Worm (Caenorhabditis elegans): Measurements from ENCODE around the gene spk-1.

spk-1 gene

DNA sequence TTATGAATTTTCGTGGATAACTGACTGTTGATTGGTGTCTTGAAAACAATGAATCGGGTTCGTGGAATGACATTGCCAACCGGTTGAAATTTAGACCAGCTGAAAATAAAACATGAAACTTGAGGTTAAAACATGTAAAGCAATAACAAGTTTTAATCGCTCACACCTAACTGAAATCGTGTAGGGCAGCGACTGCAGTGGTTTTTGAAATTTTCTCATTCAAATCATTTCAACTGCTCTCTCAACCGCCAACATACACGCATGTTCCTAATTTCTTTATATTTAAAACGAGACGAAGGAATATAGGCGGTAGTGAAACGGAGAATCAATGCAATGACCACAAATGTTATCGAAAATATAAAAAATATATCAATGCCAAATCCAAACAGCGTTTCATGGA is 13.6 kb upstream of the spk-1 start (continued):
- TF ChIP-seq athp-1 (tag; optimal IDR thresholded peaks at IDR 0.05), result no peak
- no peak for TF ChIP-seq ets-4 (GFP tag; optimal IDR thresholded peaks at IDR 0.05)
- peak; percentile 57; the same call in 1 of the 2 replicates for TF ChIP-seq lin-26 (GFP tag; IDR thresholded peaks at IDR 0.05)
- TF ChIP-seq hsf-1 (GFP tag; IDR thresholded peaks at IDR 0.05), result 0 out of 2 replicates have a peak, but pooled peaks have one; percentile 34
- no peak for TF ChIP-seq B0261.1 (tag; optimal IDR thresholded peaks at IDR 0.05)
- TF ChIP-seq F55B11.4 (tag; optimal IDR thresholded peaks at IDR 0.05; ENCODE audit: borderline replicate concordance, insufficient read depth), result no peak
- TF ChIP-seq die-1 (tag; optimal IDR thresholded peaks at IDR 0.05), result no peak
- TF ChIP-seq sdz-38 (tag; optimal IDR thresholded peaks at IDR 0.05), result no peak
- no peak for TF ChIP-seq ztf-22 (GFP tag; optimal IDR thresholded peaks at IDR 0.05)
- TF ChIP-seq ceh-100 (GFP tag; IDR thresholded peaks at IDR 0.05), result no peak
- TF ChIP-seq tbx-9 (tag; optimal IDR thresholded peaks at IDR 0.05; ENCODE audit: borderline replicate concordance), result no peak
- no peak for TF ChIP-seq Y79H2A.3 (GFP tag; conservative IDR thresholded peaks at IDR 0.05)
- no peak for TF ChIP-seq fkh-3 (tag; optimal IDR thresholded peaks at IDR 0.05)
- TF ChIP-seq pha-4 (tag; optimal IDR thresholded peaks at IDR 0.05), result no peak
- TF ChIP-seq lag-1 (GFP tag; IDR thresholded peaks at IDR 0.05), result no peak

DNA sequence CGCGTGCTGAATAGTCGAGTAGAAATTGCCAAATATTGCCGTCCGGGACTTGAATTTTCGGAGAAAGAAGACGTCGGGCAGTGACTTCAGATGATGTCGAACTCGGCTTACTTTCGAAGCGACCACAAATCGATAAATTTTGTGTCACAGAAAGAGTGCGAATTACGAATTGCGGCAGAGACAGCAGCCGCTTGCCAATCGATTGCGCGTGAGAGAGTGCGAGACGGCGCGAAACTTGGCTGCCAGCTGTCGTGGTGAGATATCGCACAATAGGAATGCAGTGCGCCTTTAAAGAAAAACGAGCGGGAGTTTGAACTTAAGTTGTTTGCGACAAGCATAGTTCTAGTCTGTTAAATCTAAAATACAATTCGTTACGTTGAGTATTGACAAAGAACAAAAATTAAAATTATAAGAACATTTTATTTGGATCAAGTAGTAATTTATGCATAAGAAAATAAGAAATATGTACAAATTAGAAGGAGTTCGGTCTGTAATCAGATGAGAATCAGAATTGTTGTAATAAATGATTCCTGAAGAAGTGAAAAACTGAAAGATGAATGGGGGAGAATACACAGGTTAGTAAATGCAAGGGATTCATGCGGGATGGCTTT is 12.9 kb upstream of the spk-1 start, which contains the start of gene pir-2:
pir-2 (minus strand) TSS at position 218 of the 611 bp plus-strand sequence.
- TF ChIP-seq tlf-1 (GFP tag; optimal IDR thresholded peaks at IDR 0.05) (no peak), nfya-1 (tag; optimal IDR thresholded peaks at IDR 0.05; ENCODE audit: borderline replicate concordance, insufficient read depth) (no peak), rpc-1 (optimal IDR thresholded peaks at IDR 0.05) (no peak), rpc-1 (tag; optimal IDR thresholded peaks at IDR 0.05) (no peak), hlh-26 (GFP tag; conservative IDR thresholded peaks at IDR 0.05) (no peak), hmg-1.2 (GFP tag; IDR thresholded peaks at IDR 0.05) (peak; percentile 57), C17E4.6 (GFP tag; IDR thresholded peaks at IDR 0.05) (0 out of 2 replicates have a peak, but pooled peaks have one; percentile 10), sea-2 (GFP tag; IDR thresholded peaks at IDR 0.05) (no peak), ztf-28 (GFP tag; IDR thresholded peaks at IDR 0.05) (0 out of 2 replicates have a peak, but pooled peaks have one; percentile 52), hsf-1 (GFP tag; IDR thresholded peaks at IDR 0.05) (no peak), bed-1 (GFP tag; IDR thresholded peaks at IDR 0.05) (no peak), somi-1 (GFP tag; optimal IDR thresholded peaks at IDR 0.05) (no peak), Y67H2A.10 (GFP tag; conservative IDR thresholded peaks at IDR 0.05) (no peak; the same call in 1 of the 2 replicates), ztf-26 (tag; optimal IDR thresholded peaks at IDR 0.05) (no peak), ceh-58 (GFP tag; IDR thresholded peaks at IDR 0.05) (no peak), K12H6.12 (tag; optimal IDR thresholded peaks at IDR 0.05) (peak; percentile 40), let-526 (GFP tag; IDR thresholded peaks at IDR 0.05) (no peak), madf-6 (GFP tag; IDR thresholded peaks at IDR 0.05) (peak; percentile 85), F10E7.11 (tag; optimal IDR thresholded peaks at IDR 0.05) (no peak), ets-4 (GFP tag; optimal IDR thresholded peaks at IDR 0.05) (no peak), athp-1 (tag; optimal IDR thresholded peaks at IDR 0.05) (peak; percentile 52), F57C9.4 (tag; optimal IDR thresholded peaks at IDR 0.05) (no peak), F52B5.7 (tag; optimal IDR thresholded peaks at IDR 0.05) (no peak), repo-1 (tag; optimal IDR thresholded peaks at IDR 0.05) (no peak), Y79H2A.3 (GFP tag; conservative IDR thresholded peaks at IDR 0.05) (no peak), F22D6.2 (tag; optimal IDR thresholded peaks at IDR 0.05) (no peak), rcor-1 (GFP tag; IDR thresholded peaks at IDR 0.05) (peak; percentile 43; the same call in 1 of the 2 replicates), F55B11.4 (tag; optimal IDR thresholded peaks at IDR 0.05; ENCODE audit: borderline replicate concordance, insufficient read depth) (no peak), Y56A3A.18 (GFP tag; IDR thresholded peaks at IDR 0.05) (no peak), F23B12.7 (tag; optimal IDR thresholded peaks at IDR 0.05; ENCODE audit: insufficient read depth) (peak; percentile 23), xnd-1 (tag; optimal IDR thresholded peaks at IDR 0.05) (no peak), lag-1 (GFP tag; IDR thresholded peaks at IDR 0.05) (no peak), ceh-40 (GFP tag; IDR thresholded peaks at IDR 0.05) (no peak), ztf-3 (GFP tag; optimal IDR thresholded peaks at IDR 0.05) (no peak), C06A6.2 (GFP tag; conservative IDR thresholded peaks at IDR 0.05) (no peak), him-1 (tag; optimal IDR thresholded peaks at IDR 0.05) (no peak), Y95B8A.8 (GFP tag; IDR thresholded peaks at IDR 0.05) (no peak), ztf-6 (GFP tag; IDR thresholded peaks at IDR 0.05) (no peak)
